Worm (Caenorhabditis elegans) whole organism, mixed stage, embryonic: ENCODE measurements around the gene smcl-1.

Experiments used
- M03D4.4 ChIP-seq: sonication (generic microtip); optimal IDR thresholded peaks from 2 replicates; lab custom pipeline; 2017; ENCODE audit warnings: mild to moderate bottlenecking, missing genetic modification characterization, missing compliant biosample characterization
- bed-3 ChIP-seq: fragments of 200-800 bp; sonication (Bioruptor generic); optimal IDR thresholded peaks from 3 replicates; lab custom pipeline; 2018; ENCODE audit warnings: mild to moderate bottlenecking, missing genetic modification characterization, moderate library complexity, missing compliant biosample characterization
- blmp-1 ChIP-seq: fragments of 150-350 bp; optimal IDR thresholded peaks from 2 replicates; lab custom pipeline; 2014; ENCODE audit warnings: missing biosample characterization, missing genetic modification characterization
- ceh-39 ChIP-seq: fragments of 150-350 bp; optimal IDR thresholded peaks from 2 replicates; lab custom pipeline; 2014; ENCODE audit warnings: missing biosample characterization, missing genetic modification characterization
- ceh-83 ChIP-seq: fragments of 200-800 bp; sonication (Bioruptor generic); optimal IDR thresholded peaks from 2 replicates; lab custom pipeline; 2018; ENCODE audit warnings: mild to moderate bottlenecking, missing genetic modification characterization, missing compliant biosample characterization
- ces-1 ChIP-seq: fragments of 150-350 bp; optimal IDR thresholded peaks from 2 replicates; lab custom pipeline; 2014; ENCODE audit warnings: missing biosample characterization, missing genetic modification reagents, missing genetic modification characterization
- cnd-1 ChIP-seq: fragments of 200-800 bp; sonication (Bioruptor generic); optimal IDR thresholded peaks from 2 replicates; lab custom pipeline; 2018; ENCODE audit warnings: mild to moderate bottlenecking, missing genetic modification characterization, missing compliant biosample characterization
- drap-1 ChIP-seq: fragments of 200-800 bp; sonication (Bioruptor generic); optimal IDR thresholded peaks from 3 replicates; lab custom pipeline; 2018; ENCODE audit warnings: mild to moderate bottlenecking, missing genetic modification characterization, missing compliant biosample characterization
- elt-1 ChIP-seq: sonication (generic microtip); optimal IDR thresholded peaks from 2 replicates; lab custom pipeline; 2017; ENCODE audit warnings: missing genetic modification characterization, mild to moderate bottlenecking, missing compliant biosample characterization, antibody characterized with exemption, moderate library complexity, borderline replicate concordance; ENCODE audit not compliant: insufficient read depth
- elt-3 ChIP-seq: fragments of 150-350 bp; optimal IDR thresholded peaks from 2 replicates; lab custom pipeline; 2014; ENCODE audit warnings: missing biosample characterization, missing genetic modification characterization
- flh-1 ChIP-seq: fragments of 200-800 bp; sonication (Bioruptor generic); optimal IDR thresholded peaks from 2 replicates; lab custom pipeline; 2018; ENCODE audit warnings: mild to moderate bottlenecking, missing genetic modification characterization, moderate library complexity, missing compliant biosample characterization
- ham-2 ChIP-seq: fragments of 200-800 bp; sonication (Bioruptor generic); optimal IDR thresholded peaks from 2 replicates; lab custom pipeline; 2018; ENCODE audit warnings: mild to moderate bottlenecking, missing genetic modification characterization, missing compliant biosample characterization
- hlh-1 ChIP-seq: fragments of 150-350 bp; optimal IDR thresholded peaks from 2 replicates; lab custom pipeline; 2014; ENCODE audit warnings: missing biosample characterization, missing genetic modification reagents, missing genetic modification characterization
- lin-32 ChIP-seq: fragments of 200-800 bp; sonication (Bioruptor generic); optimal IDR thresholded peaks from 2 replicates; lab custom pipeline; 2018; ENCODE audit warnings: mild to moderate bottlenecking, missing genetic modification characterization, missing compliant biosample characterization
- lsy-2 ChIP-seq: fragments of 150-350 bp; optimal IDR thresholded peaks from 2 replicates; lab custom pipeline; 2014; ENCODE audit warnings: missing biosample characterization, missing genetic modification characterization
- mep-1 ChIP-seq: fragments of 150-350 bp; optimal IDR thresholded peaks from 2 replicates; lab custom pipeline; 2017; ENCODE audit warnings: missing biosample characterization, missing genetic modification reagents, missing genetic modification characterization, inconsistent platforms
- mls-2 ChIP-seq: sonication (generic microtip); optimal IDR thresholded peaks from 2 replicates; lab custom pipeline; 2016; ENCODE audit warnings: mild to moderate bottlenecking, missing genetic modification characterization, moderate library complexity, missing compliant biosample characterization
- nhr-12 ChIP-seq: fragments of 150-350 bp; optimal IDR thresholded peaks from 2 replicates; lab custom pipeline; 2014; ENCODE audit warnings: missing biosample characterization, missing genetic modification characterization
- nhr-2 ChIP-seq: fragments of 150-350 bp; optimal IDR thresholded peaks from 2 replicates; lab custom pipeline; 2014; ENCODE audit warnings: missing biosample characterization, missing genetic modification characterization
- nhr-237 ChIP-seq: fragments of 150-350 bp; optimal IDR thresholded peaks from 2 replicates; lab custom pipeline; 2014; ENCODE audit warnings: missing biosample characterization, missing genetic modification characterization
- nhr-28 ChIP-seq: fragments of 150-350 bp; optimal IDR thresholded peaks from 2 replicates; lab custom pipeline; 2014; ENCODE audit warnings: missing biosample characterization, missing genetic modification characterization
- nhr-76 ChIP-seq: sonication (generic microtip); optimal IDR thresholded peaks from 2 replicates; lab custom pipeline; 2017; ENCODE audit warnings: missing biosample characterization, missing genetic modification characterization
- sptf-1 ChIP-seq: sonication (generic microtip); optimal IDR thresholded peaks from 2 replicates; lab custom pipeline; 2017; ENCODE audit warnings: mild to moderate bottlenecking, missing genetic modification characterization, moderate library complexity, missing compliant biosample characterization
- tbx-8 ChIP-seq: fragments of 200-800 bp; sonication (Bioruptor generic); optimal IDR thresholded peaks from 2 replicates; lab custom pipeline; 2018; ENCODE audit warnings: mild to moderate bottlenecking, missing genetic modification characterization, moderate library complexity, missing compliant biosample characterization
- unc-120 ChIP-seq: sonication (generic microtip); optimal IDR thresholded peaks from 2 replicates; lab custom pipeline; 2017; ENCODE audit warnings: missing genetic modification characterization, missing compliant biosample characterization; ENCODE audit not compliant: poor library complexity, severe bottlenecking
- unc-39 ChIP-seq: fragments of 150-350 bp; optimal IDR thresholded peaks from 2 replicates; lab custom pipeline; 2014; ENCODE audit warnings: missing biosample characterization, missing genetic modification characterization
- unc-62 ChIP-seq: fragments of 150-350 bp; optimal IDR thresholded peaks from 2 replicates; lab custom pipeline; 2014; ENCODE audit warnings: missing biosample characterization, missing genetic modification reagents, missing genetic modification characterization
- zip-8 ChIP-seq: fragments of 150-350 bp; optimal IDR thresholded peaks from 2 replicates; lab custom pipeline; 2014; ENCODE audit warnings: missing biosample characterization, missing genetic modification characterization
- ztf-11 ChIP-seq: fragments of 150-350 bp; optimal IDR thresholded peaks from 2 replicates; lab custom pipeline; 2014; ENCODE audit warnings: missing biosample characterization, missing genetic modification characterization

The smcl-1 gene

ce11 chrX:11673063-11673759 is 20.1 kb upstream of the smcl-1 start:
- TF ChIP-seq cnd-1 (tag; lab: Kevin White, UChicago) (peak; percentile 82), ceh-83 (no peak), lin-32 (GFP tag; lab: Kevin White, UChicago) (peak; percentile 85), ces-1 (peak; percentile 65), flh-1 (GFP tag; lab: Kevin White, UChicago) (no peak)
- TF ChIP-seq, all 35 proteins: peak for 3

- TF ChIP-seq blmp-1 (tag; lab: Kevin White, UChicago), result no peak
- TF ChIP-seq mls-2 (tag; lab: Kevin White, UChicago), result no peak
- no peak for TF ChIP-seq nhr-76
- no peak for TF ChIP-seq ceh-83
- no peak for TF ChIP-seq nhr-237 (tag; lab: Kevin White, UChicago)
- TF ChIP-seq nhr-2 (tag; lab: Kevin White, UChicago), result peak; percentile 49
- TF ChIP-seq tbx-8 (GFP tag; lab: Kevin White, UChicago), result no peak
- TF ChIP-seq cnd-1 (tag; lab: Kevin White, UChicago), result peak; percentile 73
- TF ChIP-seq ces-1, result no peak
- TF ChIP-seq ham-2 (GFP tag; lab: Kevin White, UChicago), result no peak
- no peak for TF ChIP-seq mep-1 (tag; lab: Kevin White, UChicago)
- no peak for TF ChIP-seq zip-8 (tag; lab: Kevin White, UChicago)
- no peak for TF ChIP-seq bed-3 (GFP tag; lab: Kevin White, UChicago)
These were observed 17.7 kb upstream of the smcl-1 start for ce11 chrX:11675573-11675972.

- TF ChIP-seq ham-2 (GFP tag; lab: Kevin White, UChicago) (no peak), sptf-1 (tag; lab: Kevin White, UChicago) (no peak), elt-1 (tag; lab: Kevin White, UChicago) (no peak), cnd-1 (tag; lab: Kevin White, UChicago) (no peak), elt-3 (tag; lab: Kevin White, UChicago) (no peak), M03D4.4 (no peak), nhr-28 (tag; lab: Kevin White, UChicago) (no peak), hlh-1 (tag; lab: Kevin White, UChicago) (no peak), ceh-39 (no peak), drap-1 (GFP tag; lab: Kevin White, UChicago) (no peak), nhr-12 (tag; lab: Kevin White, UChicago) (no peak)
- TF ChIP-seq, all 35 proteins: peak for 0
These were observed 13.9 kb upstream of the smcl-1 start for ce11 chrX:11679211-11679977.

DNA sequence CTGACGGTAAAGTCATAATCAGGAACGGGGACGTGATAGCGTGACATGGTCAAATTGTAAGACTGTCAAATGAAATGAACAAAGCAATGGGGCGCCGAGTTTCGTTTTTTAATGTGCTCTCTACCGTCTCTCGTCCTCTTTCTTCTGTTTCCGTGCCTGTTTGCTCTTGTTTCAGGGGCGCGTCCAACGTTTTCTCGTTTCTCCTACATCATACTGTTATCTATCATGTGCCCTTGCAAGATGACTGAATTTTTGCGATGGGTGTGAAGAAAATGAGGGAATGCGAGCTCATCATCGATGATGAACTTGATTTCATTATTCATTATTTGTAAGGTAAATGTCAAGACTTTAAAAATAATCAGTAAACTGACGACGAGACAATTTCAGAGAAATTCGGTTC is 12.4 kb upstream of the smcl-1 start, which contains the start of gene T04F8.7:
TSS of gene T04F8.7 (minus strand) at position 130 of the 400 bp plus-strand sequence.
- TF ChIP-seq elt-1 (tag; lab: Kevin White, UChicago) (no peak), nhr-28 (tag; lab: Kevin White, UChicago) (no peak), nhr-237 (tag; lab: Kevin White, UChicago) (no peak), ztf-11 (no peak), unc-62 (GFP tag; lab: Kevin White, UChicago) (no peak)

DNA sequence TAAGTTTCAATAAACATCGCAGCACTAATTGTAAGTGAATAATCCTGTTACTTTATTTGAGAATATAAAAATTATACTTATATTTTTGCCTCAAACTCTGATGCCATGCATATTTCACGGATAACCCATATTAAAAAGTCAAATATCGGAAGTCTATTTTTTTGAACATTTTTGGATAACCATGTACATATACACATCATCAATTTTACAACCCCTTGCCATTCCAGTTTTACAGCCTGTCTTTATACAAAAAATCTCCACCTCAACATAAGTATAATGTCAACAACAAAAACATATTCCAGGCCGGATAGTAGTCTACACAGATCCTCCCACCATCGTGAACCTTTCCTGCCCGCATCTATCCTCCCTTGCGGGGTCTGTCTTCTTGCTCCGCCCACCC is 9.0 kb upstream of the smcl-1 start, which contains the start of gene hnd-1:
TSS of gene hnd-1 (plus strand) at position 301 of the 400 bp plus-strand sequence.
- TF ChIP-seq ham-2 (GFP tag; lab: Kevin White, UChicago), result no peak
- TF ChIP-seq drap-1 (GFP tag; lab: Kevin White, UChicago), result no peak
- TF ChIP-seq unc-120 (tag; lab: Kevin White, UChicago), result no peak
- no peak for TF ChIP-seq ceh-39
- TF ChIP-seq mls-2 (tag; lab: Kevin White, UChicago), result no peak
- TF ChIP-seq unc-39 (tag; lab: Kevin White, UChicago), result no peak
- no peak for TF ChIP-seq mep-1 (tag; lab: Kevin White, UChicago)
- TF ChIP-seq lsy-2, result no peak
